Worm (Caenorhabditis elegans) whole organism, L4 larva: ENCODE data around the gene kin-24.

Experiments
- dve-1 ChIP-seq: sonication (generic microtip); optimal IDR thresholded peaks from 2 replicates; lab custom pipeline; 2017; ENCODE audit warnings: antibody characterized with exemption, mild to moderate bottlenecking, missing genetic modification characterization, missing compliant biosample characterization; ENCODE audit not compliant: insufficient read depth
- lir-3 ChIP-seq: sonication (generic microtip); optimal IDR thresholded peaks from 2 replicates; lab custom pipeline; 2016; ENCODE audit warnings: mild to moderate bottlenecking, missing genetic modification characterization, missing compliant biosample characterization
- nhr-111 ChIP-seq: fragments of 200-800 bp; sonication (Bioruptor generic); optimal IDR thresholded peaks from 2 replicates; lab custom pipeline; 2018; ENCODE audit warnings: mild to moderate bottlenecking, missing genetic modification characterization, missing compliant biosample characterization
- nhr-25 ChIP-seq: sonication (generic microtip); optimal IDR thresholded peaks from 2 replicates; lab custom pipeline; 2017; ENCODE audit warnings: missing genetic modification characterization, mild to moderate bottlenecking, missing compliant biosample characterization, antibody characterized with exemption, moderate library complexity, borderline replicate concordance; ENCODE audit not compliant: insufficient read depth
- nhr-28 ChIP-seq: fragments of 150-350 bp; optimal IDR thresholded peaks from 2 replicates; lab custom pipeline; 2014; ENCODE audit warnings: missing biosample characterization, missing genetic modification characterization
- snpc-4 ChIP-seq: fragments of 150-350 bp; optimal IDR thresholded peaks from 2 replicates; lab custom pipeline; 2014; ENCODE audit warnings: missing biosample characterization, missing genetic modification characterization

- TF ChIP-seq snpc-4, result no peak
- TF ChIP-seq nhr-25 (tag; lab: Kevin White, UChicago), result no peak
- TF ChIP-seq lir-3 (tag; lab: Kevin White, UChicago), result no peak
- no peak for TF ChIP-seq nhr-28 (tag; lab: Kevin White, UChicago)
- no peak for TF ChIP-seq dve-1 (tag; lab: Kevin White, UChicago)
- TF ChIP-seq nhr-111 (GFP tag; lab: Kevin White, UChicago), result no peak
These were observed 5.7 kb upstream of the kin-24 start, which contains the start of gene K07F5.6 for ce11 chrIV:9846574-9846973.
